Worm (Caenorhabditis elegans): ENCODE measurements around the gene mcd-1.
A peak's percentile ranks its signal among the peaks of the same experiment; 100 is the strongest.

mcd-1 gene

DNA sequence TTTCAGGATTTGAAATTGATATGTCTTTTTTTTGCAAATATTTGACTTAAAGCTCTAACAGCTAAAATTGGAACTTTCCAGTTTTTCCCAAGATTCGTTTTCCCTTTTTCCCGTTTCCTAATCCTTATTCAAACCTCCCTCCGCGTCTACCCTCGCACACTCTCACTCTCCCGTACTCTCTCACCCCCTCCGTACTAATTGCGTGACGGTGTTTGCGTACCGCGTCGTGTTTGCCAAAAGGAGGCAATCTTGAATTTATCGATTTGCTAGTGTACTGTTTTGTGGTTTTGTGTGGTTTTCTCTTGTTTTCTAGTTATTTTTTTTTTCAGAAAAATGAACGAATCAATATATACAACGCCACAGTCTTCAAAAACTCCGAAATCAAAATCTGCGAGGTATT is 20.2 kb downstream of the mcd-1 start, which contains the start of gene citk-1 (continued):
- TF ChIP-seq elt-2 (tag; optimal IDR thresholded peaks at IDR 0.05) (peak; percentile 20), nhr-47 (tag; optimal IDR thresholded peaks at IDR 0.05) (peak; percentile 81), ets-5 (GFP tag; IDR thresholded peaks at IDR 0.05) (no peak), zag-1 (tag; optimal IDR thresholded peaks at IDR 0.05) (no peak), lin-13 (GFP tag; optimal IDR thresholded peaks at IDR 0.05) (peak; percentile 76), aha-1 (tag; optimal IDR thresholded peaks at IDR 0.05) (no peak)

DNA sequence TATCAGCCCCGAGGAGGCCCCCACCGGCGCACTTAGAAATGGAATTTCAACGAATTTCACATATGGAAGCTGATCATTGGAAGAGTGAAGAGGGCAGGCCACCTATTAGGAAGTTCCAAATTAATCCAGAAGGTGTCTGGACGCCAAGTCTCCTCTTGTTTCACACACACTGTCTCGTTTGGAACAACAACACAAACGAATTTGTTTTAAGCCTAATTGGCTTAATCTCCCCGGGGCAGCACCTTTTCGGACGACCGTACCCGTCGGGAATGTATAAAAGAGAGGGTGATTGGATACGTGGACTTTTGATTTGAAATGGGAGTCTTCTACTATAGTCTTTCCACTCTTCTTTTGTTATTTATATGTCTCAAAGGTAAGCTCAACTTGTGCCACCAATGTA is 27.7 kb downstream of the mcd-1 start, which contains the start of gene mltn-3:
Gene mltn-3, plus strand, starts transcription at position 301 of the 400 bp plus-strand sequence.
- TF ChIP-seq aly-2 (tag; optimal IDR thresholded peaks at IDR 0.05) = no peak
- TF ChIP-seq fkh-4 (tag; optimal IDR thresholded peaks at IDR 0.05; ENCODE audit: borderline replicate concordance) = no peak
- TF ChIP-seq ceh-88 (GFP tag; IDR thresholded peaks at IDR 0.05) = no peak
- no peak for TF ChIP-seq zip-4 (GFP tag; optimal IDR thresholded peaks at IDR 0.05)
- no peak for TF ChIP-seq C16A3.4 (tag; optimal IDR thresholded peaks at IDR 0.05)
- no peak for TF ChIP-seq pax-3 (tag; optimal IDR thresholded peaks at IDR 0.05)
- TF ChIP-seq mdl-1 (tag; optimal IDR thresholded peaks at IDR 0.05) = no peak
- no peak for TF ChIP-seq isw-1 (GFP tag; IDR thresholded peaks at IDR 0.05)
- TF ChIP-seq Y116A8C.19 (tag; optimal IDR thresholded peaks at IDR 0.05; ENCODE audit: borderline replicate concordance) = no peak
- TF ChIP-seq nhr-71 (tag; optimal IDR thresholded peaks at IDR 0.05) = no peak
- no peak for TF ChIP-seq jun-1 (tag; optimal IDR thresholded peaks at IDR 0.05)
- TF ChIP-seq mep-1 (tag; optimal IDR thresholded peaks at IDR 0.05) = no peak
- TF ChIP-seq lin-39 (tag; optimal IDR thresholded peaks at IDR 0.05) = no peak
- no peak for TF ChIP-seq lin-13 (GFP tag; optimal IDR thresholded peaks at IDR 0.05)
- TF ChIP-seq C34B4.2 (tag; optimal IDR thresholded peaks at IDR 0.05) = no peak
- no peak for TF ChIP-seq efl-1 (optimal IDR thresholded peaks at IDR 0.05)
- TF ChIP-seq efl-1 (GFP tag; optimal IDR thresholded peaks at IDR 0.05 in 1 of 2) = no peak
- TF ChIP-seq nhr-84 (tag; optimal IDR thresholded peaks at IDR 0.05) = no peak

DNA sequence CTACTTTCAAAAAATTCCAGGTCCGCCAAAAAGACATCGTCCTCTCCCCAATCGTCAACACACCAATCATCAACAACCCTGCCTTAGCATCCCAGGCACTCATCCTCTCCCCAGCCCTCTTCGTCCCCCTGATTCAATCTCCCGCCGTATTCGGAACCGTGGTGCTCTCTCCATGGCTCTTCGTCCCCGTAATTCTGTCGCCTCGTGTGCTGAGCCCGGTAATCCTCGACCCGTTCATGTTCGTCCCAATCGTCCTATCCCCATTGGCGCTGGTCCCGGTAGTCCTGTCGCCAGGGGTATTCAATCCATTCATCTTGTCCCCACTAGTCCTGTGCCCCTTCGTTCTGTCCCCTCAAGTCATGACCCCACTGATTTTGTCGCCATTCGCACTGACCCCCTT is 30.8 kb downstream of the mcd-1 start:
- TF ChIP-seq ceh-88 (GFP tag; IDR thresholded peaks at IDR 0.05) (no peak), efl-1 (optimal IDR thresholded peaks at IDR 0.05) (no peak), efl-1 (GFP tag; optimal IDR thresholded peaks at IDR 0.05 in 1 of 2) (peak in 1 of 2 experiments; percentile 84)

DNA sequence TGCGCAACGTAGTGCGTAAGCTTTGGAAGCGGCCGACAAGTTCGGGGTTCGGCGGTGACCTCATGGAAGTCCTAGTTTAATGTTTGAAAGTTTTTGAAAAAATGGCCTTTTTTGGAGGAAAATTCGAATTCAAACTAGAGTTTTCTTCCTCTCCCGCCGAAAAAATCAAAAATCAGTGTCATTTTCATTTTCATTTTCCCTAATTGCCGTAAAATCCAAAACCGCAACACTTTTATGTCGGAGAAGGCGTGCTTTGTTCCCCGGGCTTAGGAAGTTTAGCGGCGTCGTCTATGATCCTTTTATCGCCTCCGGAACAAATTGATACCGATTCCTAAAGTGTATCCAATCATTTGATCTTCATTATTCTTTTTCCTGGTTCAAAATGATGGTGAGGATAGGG is 36.6 kb downstream of the mcd-1 start, which contains the start of gene mltn-5:
Gene mltn-5, plus strand, starts transcription at position 301 of the 400 bp plus-strand sequence.
- TF ChIP-seq irx-1 (tag; optimal IDR thresholded peaks at IDR 0.05) = no peak
- TF ChIP-seq blmp-1 (tag; optimal IDR thresholded peaks at IDR 0.05) = peak; percentile 1

DNA sequence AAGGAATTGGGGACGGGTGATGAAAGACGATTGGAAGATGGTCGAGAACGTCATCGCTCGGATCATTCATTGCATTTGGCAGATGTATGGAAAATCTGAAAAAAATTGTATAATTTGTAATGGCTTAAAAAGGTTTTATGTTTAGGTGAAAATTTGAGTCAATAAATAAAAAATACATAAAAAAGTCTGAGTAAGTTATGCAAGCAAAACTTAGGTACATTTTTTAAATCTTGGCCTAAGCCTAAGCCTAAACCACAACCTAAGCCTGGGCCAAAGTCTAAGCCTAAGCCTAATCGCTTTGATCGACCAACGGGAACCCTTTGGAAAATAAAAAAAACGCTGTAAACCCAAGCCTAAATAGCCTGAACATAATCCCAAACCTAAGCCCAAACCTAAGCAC is 43.6 kb downstream of the mcd-1 start, which contains the start of gene hot-3:
Gene hot-3, minus strand, starts transcription at position 101 of the 400 bp plus-strand sequence.
- TF ChIP-seq C16A3.4 (tag; optimal IDR thresholded peaks at IDR 0.05) = no peak

DNA sequence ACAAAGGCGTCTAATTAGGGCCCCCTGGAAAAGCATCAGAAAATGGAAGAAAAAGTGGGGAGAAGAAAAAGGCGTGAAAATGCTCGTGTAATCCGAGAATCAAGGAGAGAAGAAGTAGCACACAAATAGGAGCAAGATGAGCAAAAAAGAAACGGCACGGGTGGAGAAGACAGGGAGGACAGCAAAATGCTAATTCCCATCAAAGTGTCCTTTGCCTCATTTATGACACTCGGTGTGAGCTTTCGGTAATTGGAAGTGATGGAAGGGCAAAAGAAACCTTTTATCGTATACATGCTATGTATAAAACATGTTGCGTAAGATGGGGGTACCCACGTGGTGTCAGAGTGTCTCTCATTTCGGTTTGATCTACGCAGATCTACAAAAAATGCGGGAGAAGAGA is 45.2 kb downstream of the mcd-1 start:
- TF ChIP-seq efl-1 (optimal IDR thresholded peaks at IDR 0.05) (no peak), efl-1 (GFP tag; optimal IDR thresholded peaks at IDR 0.05 in 1 of 2) (peak in 1 of 2 experiments; percentile 61), grh-1 (GFP tag; IDR thresholded peaks at IDR 0.05) (no peak), lin-39 (tag; optimal IDR thresholded peaks at IDR 0.05) (no peak), nhr-76 (tag; optimal IDR thresholded peaks at IDR 0.05) (no peak), vab-15 (tag; optimal IDR thresholded peaks at IDR 0.05) (no peak), pag-3 (tag; optimal IDR thresholded peaks at IDR 0.05; ENCODE audit: borderline replicate concordance, insufficient read depth) (no peak), Y116A8C.19 (tag; optimal IDR thresholded peaks at IDR 0.05; ENCODE audit: borderline replicate concordance) (no peak), irx-1 (tag; optimal IDR thresholded peaks at IDR 0.05) (no peak), ceh-8 (GFP tag; optimal IDR thresholded peaks at IDR 0.05) (peak; percentile 56), lin-14 (GFP tag; optimal IDR thresholded peaks at IDR 0.05) (peak; percentile 47), fkh-8 (tag; optimal IDR thresholded peaks at IDR 0.05) (no peak), nhr-71 (tag; optimal IDR thresholded peaks at IDR 0.05) (no peak), ceh-63 (GFP tag; optimal IDR thresholded peaks at IDR 0.05) (peak; percentile 76)

All from whole organism, L1 larva.